Fruit fly (Drosophila melanogaster) whole organism, wandering third instar larva: ENCODE data around the gene phtm.

Experiments used
- Abd-B ChIP-seq: fragments of >200 bp; optimal IDR thresholded peaks from 2 replicates; lab custom pipeline; 2017; ENCODE audit warnings: missing biosample characterization, missing genetic modification characterization
- CG32264 ChIP-seq: fragments of 200-800 bp; sonication (Bioruptor generic); optimal IDR thresholded peaks from 2 replicates; lab custom pipeline; 2016; ENCODE audit warnings: missing biosample characterization, missing genetic modification characterization
- CG9705 ChIP-seq: fragments of 200-800 bp; sonication (Bioruptor generic); optimal IDR thresholded peaks from 2 replicates; lab custom pipeline; 2018; ENCODE audit warnings: missing biosample characterization, mild to moderate bottlenecking, missing genetic modification characterization
- CrebA ChIP-seq: fragments of 200-800 bp; sonication (Bioruptor generic); optimal IDR thresholded peaks from 2 replicates; lab custom pipeline; 2016; ENCODE audit warnings: missing biosample characterization, mild to moderate bottlenecking, missing genetic modification characterization, borderline replicate concordance
- Dfd ChIP-seq: fragments of >200 bp; optimal IDR thresholded peaks from 2 replicates; lab custom pipeline; 2017; ENCODE audit warnings: missing biosample characterization, missing genetic modification characterization
- Dif ChIP-seq: fragments of 200-275, 200-300 bp; sonication (Bioruptor generic); optimal IDR thresholded peaks from 2 replicates; lab custom pipeline; 2018; ENCODE audit warnings: missing biosample characterization, missing genetic modification characterization; ENCODE audit not compliant: partially characterized antibody
- GATAd ChIP-seq: sonication (Bioruptor generic); optimal IDR thresholded peaks from 2 replicates; lab custom pipeline; 2016; ENCODE audit warnings: missing biosample characterization, missing genetic modification characterization
- HLH106 ChIP-seq: fragments of 200-800 bp; optimal IDR thresholded peaks from 3 replicates; lab custom pipeline; 2019; ENCODE audit warnings: missing biosample characterization, mild to moderate bottlenecking, missing genetic modification characterization, moderate library complexity
- Hnf4 ChIP-seq: fragments of 200-800 bp; sonication (Bioruptor generic); optimal IDR thresholded peaks from 2 replicates; lab custom pipeline; 2016; ENCODE audit warnings: missing biosample characterization, mild to moderate bottlenecking, missing genetic modification characterization
- Hr78 ChIP-seq: fragments of >200 bp; optimal IDR thresholded peaks from 2 replicates; lab custom pipeline; 2017; ENCODE audit warnings: missing biosample characterization, missing genetic modification characterization
- Hr83 ChIP-seq: fragments of 200-300 bp; sonication (Bioruptor generic); optimal IDR thresholded peaks from 2 replicates; lab custom pipeline; 2016; ENCODE audit warnings: missing biosample characterization, mild to moderate bottlenecking, missing genetic modification characterization, moderate library complexity; ENCODE audit not compliant: poor library complexity, severe bottlenecking
- Jra ChIP-seq: sonication (Bioruptor generic); optimal IDR thresholded peaks from 2 replicates; lab custom pipeline; 2016; ENCODE audit warnings: missing biosample characterization, missing genetic modification characterization
- Mio ChIP-seq: sonication (Bioruptor generic); optimal IDR thresholded peaks from 2 replicates; lab custom pipeline; 2016; ENCODE audit warnings: missing biosample characterization, missing genetic modification characterization
- Myc ChIP-seq: fragments of >200 bp; optimal IDR thresholded peaks from 2 replicates; lab custom pipeline; 2017
- N ChIP-seq: fragments of >200 bp; optimal IDR thresholded peaks from 2 replicates; lab custom pipeline; 2018; ENCODE audit warnings: missing biosample characterization, missing external identifiers, missing genetic modification characterization
- OdsH ChIP-seq: fragments of 200-800 bp; sonication (Bioruptor generic); optimal IDR thresholded peaks from 2 replicates; lab custom pipeline; 2016; ENCODE audit warnings: missing biosample characterization, mild to moderate bottlenecking, missing genetic modification characterization
- Rel ChIP-seq, 2 experiments: fragments of 200-800 bp; sonication (Bioruptor generic) in 1 of 2; optimal IDR thresholded peaks; 2 replicates in 1 of 2; 3 replicates in 1 of 2; lab custom pipeline; 2016 to 2019; ENCODE audit warnings: mild to moderate bottlenecking in 2 of 2, missing biosample characterization in 2 of 2, missing genetic modification characterization in 2 of 2, moderate library complexity in 1 of 2
- Sp1 ChIP-seq: fragments of 200-800 bp; sonication (Bioruptor generic); optimal IDR thresholded peaks from 3 replicates; lab custom pipeline; 2019; ENCODE audit warnings: missing biosample characterization, mild to moderate bottlenecking, missing genetic modification characterization, moderate library complexity
- Vsx2 ChIP-seq: fragments of 200-300, 225-300 bp; sonication (Bioruptor generic); optimal IDR thresholded peaks from 2 replicates; lab custom pipeline; 2018; ENCODE audit warnings: missing biosample characterization, missing genetic modification characterization; ENCODE audit not compliant: partially characterized antibody
- br ChIP-seq: fragments of 200-800 bp; sonication (Bioruptor generic); optimal IDR thresholded peaks from 2 replicates; lab custom pipeline; 2016; ENCODE audit warnings: missing biosample characterization, missing genetic modification characterization
- brk ChIP-seq: fragments of 200-800 bp; sonication (Bioruptor generic); optimal IDR thresholded peaks from 2 replicates; lab custom pipeline; 2016; ENCODE audit warnings: missing biosample characterization, mild to moderate bottlenecking, missing genetic modification characterization
- dl ChIP-seq, 2 experiments: fragments of 175-275, 200-275 bp in 1 of 2; fragments of 200-275 bp in 1 of 2; sonication (Bioruptor generic); optimal IDR thresholded peaks; lab custom pipeline; 2018; ENCODE audit warnings: mild to moderate bottlenecking in 2 of 2, missing biosample characterization in 2 of 2, missing genetic modification characterization in 2 of 2, moderate library complexity in 2 of 2; ENCODE audit not compliant: partially characterized antibody in 2 of 2, insufficient read depth in 1 of 2
- dmrt93B ChIP-seq: fragments of 200-800 bp; sonication (Bioruptor generic); optimal IDR thresholded peaks from 2 replicates; lab custom pipeline; 2018; ENCODE audit warnings: missing biosample characterization, mild to moderate bottlenecking, missing genetic modification characterization
- dsf ChIP-seq: sonication (Bioruptor generic); optimal IDR thresholded peaks from 2 replicates; lab custom pipeline; 2016; ENCODE audit warnings: missing biosample characterization, missing genetic modification characterization, borderline replicate concordance
- ey ChIP-seq: fragments of 200-800 bp; sonication (Bioruptor generic); optimal IDR thresholded peaks from 2 replicates; lab custom pipeline; 2016; ENCODE audit warnings: missing biosample characterization, missing genetic modification characterization
- foxo ChIP-seq, 2 experiments: fragments of 200-800 bp; sonication (Bioruptor generic); optimal IDR thresholded peaks; 2 replicates in 1 of 2; 3 replicates in 1 of 2; lab custom pipeline; 2016 to 2017; ENCODE audit warnings: missing biosample characterization in 2 of 2, missing genetic modification characterization in 2 of 2
- fru ChIP-seq: fragments of 200-800 bp; sonication (Bioruptor generic); optimal IDR thresholded peaks from 3 replicates; lab custom pipeline; 2016; ENCODE audit warnings: missing biosample characterization, mild to moderate bottlenecking, missing genetic modification characterization
- h ChIP-seq: fragments of 200-800 bp; sonication (Bioruptor generic); optimal IDR thresholded peaks from 3 replicates; lab custom pipeline; 2016; ENCODE audit warnings: missing biosample characterization, mild to moderate bottlenecking, missing genetic modification characterization
- jim ChIP-seq: fragments of 175-275, 200-325 bp; sonication (Bioruptor generic); optimal IDR thresholded peaks from 2 replicates; lab custom pipeline; 2016; ENCODE audit warnings: missing biosample characterization, mild to moderate bottlenecking, missing genetic modification characterization
- lola ChIP-seq: fragments of >200 bp; optimal IDR thresholded peaks from 2 replicates; lab custom pipeline; 2017; ENCODE audit warnings: missing biosample characterization, missing genetic modification characterization
- pan ChIP-seq: fragments of >200 bp; optimal IDR thresholded peaks from 2 replicates; lab custom pipeline; 2017
- psq ChIP-seq: fragments of 200-800 bp; sonication (Bioruptor generic); optimal IDR thresholded peaks from 3 replicates; lab custom pipeline; 2017; ENCODE audit warnings: missing biosample characterization, mild to moderate bottlenecking, missing genetic modification characterization, moderate library complexity
- rgr ChIP-seq: fragments of 200-800 bp; sonication (Bioruptor generic); optimal IDR thresholded peaks from 3 replicates; lab custom pipeline; 2016; ENCODE audit warnings: missing biosample characterization, mild to moderate bottlenecking, missing genetic modification characterization
- sage ChIP-seq: fragments of 200-800 bp; sonication (Bioruptor generic); optimal IDR thresholded peaks from 2 replicates; lab custom pipeline; 2016; ENCODE audit warnings: missing biosample characterization, mild to moderate bottlenecking, missing genetic modification characterization
- sv ChIP-seq: fragments of 200-800 bp; sonication (Bioruptor generic); optimal IDR thresholded peaks from 3 replicates; lab custom pipeline; 2016; ENCODE audit warnings: missing biosample characterization, missing genetic modification characterization
- tai ChIP-seq: sonication (Bioruptor generic); optimal IDR thresholded peaks from 2 replicates; lab custom pipeline; 2016; ENCODE audit warnings: missing biosample characterization, missing genetic modification characterization
- usp ChIP-seq: fragments of >200 bp; optimal IDR thresholded peaks from 2 replicates; lab custom pipeline; 2017; ENCODE audit warnings: missing biosample characterization, missing genetic modification characterization
- woc ChIP-seq: sonication (Bioruptor generic); optimal IDR thresholded peaks from 2 replicates; lab custom pipeline; 2016; ENCODE audit warnings: missing biosample characterization, mild to moderate bottlenecking, missing genetic modification characterization

phtm gene

dm6 chrX:18657012-18657411, 28.6 kb upstream of the phtm start, which contains the start of gene CG6659:
CG6659 (minus strand) TSS chrX:18657286.
- TF ChIP-seq woc (GFP tag; lab: Kevin White, UChicago) (peak; percentile 46), Rel (GFP tag; optimal IDR thresholded peaks at IDR 0.05; lab: Kevin White, UChicago) (no peak), Rel (tag; optimal IDR thresholded peaks at IDR 0.05; lab: Kevin White, UChicago) (peak; percentile 88), dsf (GFP tag; lab: Kevin White, UChicago) (no peak), ey (GFP tag; lab: Kevin White, UChicago) (no peak), CrebA (GFP tag; lab: Kevin White, UChicago) (no peak), Hr83 (no peak)
- TF ChIP-seq, all 38 proteins: peak for 2

- TF ChIP-seq Myc (lab: Kevin White, UChicago): peak; percentile 73
- TF ChIP-seq brk: no peak
- TF ChIP-seq GATAd: no peak
- TF ChIP-seq pan (lab: Kevin White, UChicago): no peak
- no peak for TF ChIP-seq ey (GFP tag; lab: Kevin White, UChicago)
- TF ChIP-seq N (GFP tag; lab: Kevin White, UChicago): no peak
- TF ChIP-seq h (GFP tag; lab: Kevin White, UChicago): no peak
- no peak for TF ChIP-seq Vsx2 (GFP tag; lab: Kevin White, UChicago)
- peak in 1 of 2 experiments; percentile 24 for TF ChIP-seq foxo (GFP tag; optimal IDR thresholded peaks at IDR 0.05; lab: Kevin White, UChicago)
- no peak for TF ChIP-seq lola
- TF ChIP-seq Sp1 (GFP tag; lab: Kevin White, UChicago): peak; percentile 11
- no peak for TF ChIP-seq fru (GFP tag; lab: Kevin White, UChicago)
- no peak for TF ChIP-seq dmrt93B (GFP tag; lab: Kevin White, UChicago)
- no peak for TF ChIP-seq usp (GFP tag; lab: Kevin White, UChicago)
- no peak for TF ChIP-seq dl (GFP tag; optimal IDR thresholded peaks at IDR 0.05; lab: Kevin White, UChicago; ENCODE audit: insufficient read depth in 1 of 2, partially characterized antibody in 2 of 2)
- TF ChIP-seq sv (GFP tag; lab: Kevin White, UChicago): no peak
- no peak for TF ChIP-seq Hr78
- TF ChIP-seq woc (GFP tag; lab: Kevin White, UChicago): peak; percentile 56
- TF ChIP-seq CG32264 (GFP tag; lab: Kevin White, UChicago): no peak
- TF ChIP-seq br (GFP tag; lab: Kevin White, UChicago): no peak
- TF ChIP-seq Abd-B (GFP tag; lab: Kevin White, UChicago): no peak
- TF ChIP-seq HLH106: peak; percentile 43
- TF ChIP-seq sage (GFP tag; lab: Kevin White, UChicago): no peak
- TF ChIP-seq Mio (GFP tag; lab: Kevin White, UChicago): no peak
- TF ChIP-seq CG9705 (GFP tag; lab: Kevin White, UChicago): no peak
- no peak for TF ChIP-seq CrebA (GFP tag; lab: Kevin White, UChicago)
- TF ChIP-seq rgr: peak; percentile 35
- no peak for TF ChIP-seq Hnf4 (GFP tag; lab: Kevin White, UChicago)
- no peak for TF ChIP-seq jim (GFP tag; lab: Kevin White, UChicago)
- TF ChIP-seq psq (GFP tag; lab: Kevin White, UChicago): peak; percentile 1
- TF ChIP-seq tai (GFP tag; lab: Kevin White, UChicago): no peak
- TF ChIP-seq Rel (GFP tag; optimal IDR thresholded peaks at IDR 0.05; lab: Kevin White, UChicago): no peak
- peak; percentile 54 for TF ChIP-seq Rel (tag; optimal IDR thresholded peaks at IDR 0.05; lab: Kevin White, UChicago)
- no peak for TF ChIP-seq Dfd
- TF ChIP-seq dsf (GFP tag; lab: Kevin White, UChicago): no peak
- no peak for TF ChIP-seq OdsH (GFP tag; lab: Kevin White, UChicago)
- TF ChIP-seq Dif: no peak
- no peak for TF ChIP-seq Jra
- no peak for TF ChIP-seq Hr83
Measured at dm6 chrX:18657502-18657947, 28.0 kb upstream of the phtm start, which contains the start of gene fu. fu (plus strand) TSS chrX:18657755.

dm6 chrX:18662053-18662452, 23.5 kb upstream of the phtm start, which contains the start of gene CG6696:
CG6696 (minus strand) TSS chrX:18662153.
- TF ChIP-seq HLH106 (no peak), woc (GFP tag; lab: Kevin White, UChicago) (no peak), foxo (GFP tag; optimal IDR thresholded peaks at IDR 0.05; lab: Kevin White, UChicago) (no peak), Hnf4 (GFP tag; lab: Kevin White, UChicago) (no peak), jim (GFP tag; lab: Kevin White, UChicago) (no peak), GATAd (no peak), Vsx2 (GFP tag; lab: Kevin White, UChicago) (no peak), Jra (no peak), OdsH (GFP tag; lab: Kevin White, UChicago) (no peak), sv (GFP tag; lab: Kevin White, UChicago) (no peak), N (GFP tag; lab: Kevin White, UChicago) (no peak), CG9705 (GFP tag; lab: Kevin White, UChicago) (no peak), Sp1 (GFP tag; lab: Kevin White, UChicago) (no peak), dsf (GFP tag; lab: Kevin White, UChicago) (no peak), Hr83 (no peak)
